Worm (Caenorhabditis elegans): Measurements from ENCODE around the gene str-116.
A peak's percentile ranks its signal among the peaks of the same experiment; 100 is the strongest.

str-116 gene

DNA sequence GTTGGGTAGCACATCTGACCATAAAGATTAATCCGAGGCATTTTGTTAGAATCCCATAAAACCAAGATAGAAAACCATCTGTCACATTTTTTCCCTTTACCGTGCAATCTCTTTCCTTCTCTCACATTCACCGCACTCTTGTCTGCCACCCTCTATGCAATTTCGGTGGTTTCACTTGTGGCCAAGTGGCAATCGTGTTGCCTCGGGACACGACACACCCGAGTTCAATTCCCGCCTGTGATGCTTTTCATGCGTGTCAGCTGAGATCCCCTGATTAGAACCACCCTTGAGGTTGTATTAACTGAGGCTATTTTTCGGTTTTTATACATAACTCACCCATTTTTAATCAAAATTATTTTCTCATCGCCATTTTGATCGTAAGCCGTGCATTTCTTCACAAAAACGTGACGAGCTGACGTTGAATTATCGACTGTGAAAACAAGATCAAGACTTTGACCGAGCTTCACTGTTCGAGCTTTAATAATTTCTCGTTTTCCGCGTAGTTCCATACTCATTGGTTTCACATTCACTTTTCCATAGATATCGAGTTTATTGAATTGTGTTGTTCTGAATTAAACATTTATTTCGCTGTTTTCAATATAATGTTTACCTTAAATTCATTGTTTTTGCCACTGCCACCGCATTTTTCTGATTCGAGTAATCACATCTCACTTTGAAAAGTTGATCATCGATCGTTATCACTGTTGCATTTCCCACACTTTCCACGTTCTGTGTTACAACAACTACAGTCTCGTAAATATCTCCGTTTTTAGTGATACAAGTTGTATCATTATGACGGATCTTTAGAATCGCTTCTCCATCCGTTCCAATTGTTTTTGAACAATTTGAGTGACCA lies 47.5 kb downstream of the str-116 start:
- peak; percentile 68 for TF ChIP-seq lin-14 (GFP tag; optimal IDR thresholded peaks at IDR 0.05)
- peak; percentile 65 for TF ChIP-seq grh-1 (GFP tag; IDR thresholded peaks at IDR 0.05)
- TF ChIP-seq dsc-1 (tag; optimal IDR thresholded peaks at IDR 0.05) = peak; percentile 84
- TF ChIP-seq fkh-8 (tag; optimal IDR thresholded peaks at IDR 0.05) = no peak
- TF ChIP-seq ets-5 (GFP tag; IDR thresholded peaks at IDR 0.05) = no peak
- no peak for TF ChIP-seq mab-9 (GFP tag; IDR thresholded peaks at IDR 0.05)
- TF ChIP-seq efl-1 (optimal IDR thresholded peaks at IDR 0.05) = peak; percentile 50 to 63
- peak; percentile 41 to 94 for TF ChIP-seq efl-1 (GFP tag; optimal IDR thresholded peaks at IDR 0.05 in 1 of 2)
- TF ChIP-seq egl-13 (tag; optimal IDR thresholded peaks at IDR 0.05) = peak; percentile 9
- peak; percentile 16 to 52 (median 33) for TF ChIP-seq dpl-1 (GFP tag; optimal IDR thresholded peaks at IDR 0.05)
- no peak for TF ChIP-seq ceh-63 (GFP tag; optimal IDR thresholded peaks at IDR 0.05)
- peak; percentile 35 for TF ChIP-seq pax-3 (tag; optimal IDR thresholded peaks at IDR 0.05)
- peak in 2 of 6 experiments; percentile 77 to 82 for TF ChIP-seq elt-3 (tag; optimal IDR thresholded peaks at IDR 0.05)
- no peak for TF ChIP-seq tlp-1 (tag; optimal IDR thresholded peaks at IDR 0.05)
- peak; percentile 3 for TF ChIP-seq F16B12.6 (tag; optimal IDR thresholded peaks at IDR 0.05)
- TF ChIP-seq blmp-1 (tag; optimal IDR thresholded peaks at IDR 0.05) = peak; percentile 67
- peak; percentile 64 for TF ChIP-seq efl-3 (GFP tag; optimal IDR thresholded peaks at IDR 0.05)
- TF ChIP-seq fkh-10 (GFP tag; optimal IDR thresholded peaks at IDR 0.05) = peak; percentile 7
- TF ChIP-seq hpl-2 (GFP tag; optimal IDR thresholded peaks at IDR 0.05) = peak; percentile 5
- TF ChIP-seq pag-3 (tag; optimal IDR thresholded peaks at IDR 0.05; ENCODE audit: borderline replicate concordance, insufficient read depth) = no peak
- peak; percentile 70 for TF ChIP-seq snu-23 (GFP tag; optimal IDR thresholded peaks at IDR 0.05)
- TF ChIP-seq lir-3 (tag; optimal IDR thresholded peaks at IDR 0.05; ENCODE audit: poor library complexity) = peak; percentile 48
- TF ChIP-seq tbx-2 (tag; optimal IDR thresholded peaks at IDR 0.05) = peak; percentile 64
- TF ChIP-seq fos-1 (tag; optimal IDR thresholded peaks at IDR 0.05) = peak; percentile 60
- TF ChIP-seq ceh-8 (GFP tag; optimal IDR thresholded peaks at IDR 0.05) = peak; percentile 45
- TF ChIP-seq unc-30 (tag; optimal IDR thresholded peaks at IDR 0.05) = no peak
- TF ChIP-seq lin-13 (GFP tag; optimal IDR thresholded peaks at IDR 0.05) = peak; percentile 59
- no peak for TF ChIP-seq nhr-12 (tag; optimal IDR thresholded peaks at IDR 0.05)
- peak; percentile 51 for TF ChIP-seq zip-4 (GFP tag; optimal IDR thresholded peaks at IDR 0.05)
- TF ChIP-seq alr-1 (tag; optimal IDR thresholded peaks at IDR 0.05; ENCODE audit: borderline replicate concordance) = no peak
- TF ChIP-seq pqm-1 (tag; optimal IDR thresholded peaks at IDR 0.05) = no peak
- no peak for TF ChIP-seq ces-1 (GFP tag; optimal IDR thresholded peaks at IDR 0.05)
- peak; percentile 66 for TF ChIP-seq xbp-1 (tag; optimal IDR thresholded peaks at IDR 0.05)
- no peak for TF ChIP-seq nhr-28 (tag; optimal IDR thresholded peaks at IDR 0.05)
- TF ChIP-seq irx-1 (tag; optimal IDR thresholded peaks at IDR 0.05) = peak; percentile 57
- no peak for TF ChIP-seq nhr-237 (tag; optimal IDR thresholded peaks at IDR 0.05)
- TF ChIP-seq skn-1 (tag; optimal IDR thresholded peaks at IDR 0.05) = peak; percentile 66
- peak; percentile 81 for TF ChIP-seq nhr-85 (tag)
- peak; percentile 81 for TF ChIP-seq C16A3.4 (tag; optimal IDR thresholded peaks at IDR 0.05)
- peak; percentile 80 for TF ChIP-seq nhr-71 (tag; optimal IDR thresholded peaks at IDR 0.05)
- TF ChIP-seq nhr-47 (tag; optimal IDR thresholded peaks at IDR 0.05) = peak; percentile 75
- peak; percentile 42 to 82 for TF ChIP-seq lin-35 (GFP tag; optimal IDR thresholded peaks at IDR 0.05)
- peak; percentile 8 for TF ChIP-seq ztf-4 (tag; optimal IDR thresholded peaks at IDR 0.05)
- TF ChIP-seq nhr-19 (GFP tag; conservative IDR thresholded peaks at IDR 0.05) = peak; percentile 78
- TF ChIP-seq aly-2 (tag; optimal IDR thresholded peaks at IDR 0.05) = peak; percentile 25
- peak; percentile 69 for TF ChIP-seq swsn-7 (tag; optimal IDR thresholded peaks at IDR 0.05)
- no peak for TF ChIP-seq lin-15B (tag; optimal IDR thresholded peaks at IDR 0.05)
- no peak for TF ChIP-seq ama-1 (optimal IDR thresholded peaks at IDR 0.05)
- TF ChIP-seq hlh-17 (GFP tag; optimal IDR thresholded peaks at IDR 0.05; ENCODE audit: borderline replicate concordance) = no peak
- TF ChIP-seq zag-1 (tag; optimal IDR thresholded peaks at IDR 0.05) = no peak
- TF ChIP-seq jun-1 (tag; optimal IDR thresholded peaks at IDR 0.05) = peak; percentile 82
